Worm (Caenorhabditis elegans): ENCODE measurements around the gene ugt-24.
"Not testable (repeated sequence)": the region's sequence is repeated elsewhere in the genome, so short reads cannot be mapped to it uniquely, and the experiment has no call there.

DNA sequence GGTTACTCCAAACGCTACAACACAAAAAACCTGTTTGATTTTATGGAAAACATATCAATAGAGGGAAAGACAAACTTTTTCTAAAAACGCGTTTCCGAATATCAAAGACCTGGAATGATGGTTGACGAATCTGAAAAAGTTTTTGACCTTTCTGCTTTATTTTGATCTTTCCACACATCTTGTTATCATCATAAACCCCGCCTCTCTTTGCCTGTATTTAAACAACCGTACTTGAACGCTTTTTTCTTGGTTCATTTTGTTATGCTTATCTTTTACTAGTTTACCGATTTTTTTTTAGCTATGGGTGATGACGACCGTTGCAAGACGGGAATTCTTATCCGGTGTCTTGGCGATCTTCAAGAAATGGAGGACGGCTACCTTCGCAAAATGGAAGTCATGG lies 42.5 kb upstream of the ugt-24 start, which contains the start of gene T13A10.2:
- not testable (repeated sequence) for TF ChIP-seq unc-62 (GFP tag; optimal IDR thresholded peaks at IDR 0.05); tbx-8 (GFP tag; optimal IDR thresholded peaks at IDR 0.05); ztf-11 (tag; optimal IDR thresholded peaks at IDR 0.05); snpc-4 (tag; optimal IDR thresholded peaks at IDR 0.05); nhr-12 (tag; optimal IDR thresholded peaks at IDR 0.05); nhr-237 (tag; optimal IDR thresholded peaks at IDR 0.05)

All from whole organism, mixed stage, embryonic.